Worm (Caenorhabditis elegans) whole organism, L4/young adult: ENCODE data around the gene F20D12.12.

Experiments
- W03F9.2 ChIP-seq: fragments of 150-350 bp; optimal IDR thresholded peaks from 2 replicates; lab custom pipeline; 2014; ENCODE audit warnings: missing biosample characterization, missing genetic modification characterization
- dao-5 ChIP-seq: sonication (generic microtip); optimal IDR thresholded peaks from 2 replicates; lab custom pipeline; 2016; ENCODE audit warnings: missing genotype, missing genetic modification characterization, moderate library complexity, missing compliant biosample characterization
- him-1 ChIP-seq: sonication (generic microtip); optimal IDR thresholded peaks from 2 replicates; lab custom pipeline; 2016; ENCODE audit warnings: missing genotype, missing genetic modification reagents, missing genetic modification characterization, missing compliant biosample characterization

ce11 chrIV:7931873-7932272 lies 15.4 kb upstream of the F20D12.12 start:
- TF ChIP-seq dao-5 (tag; lab: Kevin White, UChicago) (no peak), W03F9.2 (tag; lab: Kevin White, UChicago) (no peak), him-1 (tag; lab: Kevin White, UChicago) (no peak)
